Worm (Caenorhabditis elegans): Measurements from ENCODE around the gene cebp-1.
"Not testable (repeated sequence)": the region's sequence is repeated elsewhere in the genome, so short reads cannot be mapped to it uniquely, and the experiment has no call there.

Gene cebp-1

DNA sequence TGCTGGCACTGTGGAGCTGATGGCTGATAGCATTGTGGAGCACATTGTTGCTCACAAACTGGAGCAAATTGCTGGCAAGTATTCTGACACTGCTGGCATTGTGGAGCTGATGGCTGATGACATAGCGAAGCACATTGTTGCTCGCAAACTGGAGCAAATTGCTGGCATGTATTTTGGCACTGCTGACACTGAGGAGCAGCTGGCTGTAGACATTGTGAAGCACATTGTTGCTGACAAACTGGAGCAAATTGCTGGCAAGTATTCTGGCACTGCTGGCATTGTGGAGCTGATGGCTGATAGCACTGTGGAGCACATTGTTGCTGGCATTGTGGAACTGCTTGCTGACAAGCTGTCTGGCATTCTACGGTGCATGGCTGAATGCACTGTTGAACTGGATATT is 44.4 kb downstream of the cebp-1 start:
- TF ChIP-seq F39B2.1 (GFP tag; IDR thresholded peaks at IDR 0.05) (no peak), gei-17 (GFP tag; optimal IDR thresholded peaks at IDR 0.05) (no peak), atf-7 (tag; optimal IDR thresholded peaks at IDR 0.05) (no peak), Y56A3A.18 (GFP tag; IDR thresholded peaks at IDR 0.05) (no peak), nhr-120 (GFP tag; IDR thresholded peaks at IDR 0.05) (no peak), madf-8 (GFP tag; conservative IDR thresholded peaks at IDR 0.05) (no peak), hsf-1 (GFP tag; IDR thresholded peaks at IDR 0.05) (no peak), F33H1.4 (GFP tag; IDR thresholded peaks at IDR 0.05) (no peak), pha-4 (tag; optimal IDR thresholded peaks at IDR 0.05) (no peak), sea-2 (GFP tag; IDR thresholded peaks at IDR 0.05) (no peak), ztf-6 (GFP tag; IDR thresholded peaks at IDR 0.05) (no peak), T07F8.4 (tag; optimal IDR thresholded peaks at IDR 0.05) (no peak), attf-3 (GFP tag; conservative IDR thresholded peaks at IDR 0.05) (no peak), nhr-27 (tag; optimal IDR thresholded peaks at IDR 0.05) (no peak), lsl-1 (GFP tag; optimal IDR thresholded peaks at IDR 0.05) (no peak)

DNA sequence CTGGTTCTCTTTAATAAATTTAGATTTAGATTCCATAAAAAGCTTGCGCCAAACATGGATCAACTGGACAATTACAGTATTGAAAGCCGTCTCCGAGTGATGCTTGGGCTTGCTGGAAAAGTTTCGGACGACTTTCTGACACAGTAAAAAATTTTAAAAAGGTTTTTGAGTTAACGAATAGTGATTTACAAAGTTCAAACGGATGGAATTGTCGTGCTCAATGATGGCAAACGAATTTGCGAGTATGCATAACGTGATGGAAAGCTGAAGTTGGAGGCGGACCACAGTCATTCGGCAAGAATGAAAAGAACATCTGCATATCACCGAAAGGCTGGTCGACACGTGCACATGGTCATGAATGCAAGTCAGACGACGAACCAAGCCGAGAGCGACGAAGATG is 49.7 kb downstream of the cebp-1 start, which contains the start of gene ZK402.1:
Gene ZK402.1 (plus strand): TSS at position 301 of the 400 bp plus-strand sequence.
- TF ChIP-seq hmg-1.2 (GFP tag; IDR thresholded peaks at IDR 0.05); mes-4 (tag; optimal IDR thresholded peaks at IDR 0.05); madf-3 (GFP tag; IDR thresholded peaks at IDR 0.05): not testable (repeated sequence)

DNA sequence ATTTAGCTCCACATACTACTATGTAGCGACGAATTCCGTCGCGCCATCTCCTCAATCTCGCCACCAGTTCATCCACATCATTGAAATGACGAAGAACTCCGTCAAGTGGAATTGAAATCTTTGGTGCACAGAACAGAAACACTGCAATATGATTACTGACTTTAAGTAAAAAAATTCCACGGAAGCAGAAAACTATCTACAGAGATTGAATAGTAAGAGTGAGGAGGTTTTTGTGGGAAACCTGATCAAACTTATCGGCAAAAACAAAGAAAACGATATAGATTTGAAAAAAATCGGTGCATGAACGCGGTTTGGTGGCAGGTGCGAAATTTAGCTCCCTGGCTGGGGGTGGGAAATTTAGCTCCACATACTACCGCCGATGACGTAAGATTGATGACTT is 50.2 kb downstream of the cebp-1 start, which contains the start of gene ZK402.2:
Gene ZK402.2 (plus strand): TSS at position 301 of the 400 bp plus-strand sequence.
- not testable (repeated sequence) for TF ChIP-seq zim-3 (tag; optimal IDR thresholded peaks at IDR 0.05); nhr-179 (tag; optimal IDR thresholded peaks at IDR 0.05); attf-5 (GFP tag; optimal IDR thresholded peaks at IDR 0.05)
